Worm (Caenorhabditis elegans): ENCODE data around the gene gmap-2.

DNA sequence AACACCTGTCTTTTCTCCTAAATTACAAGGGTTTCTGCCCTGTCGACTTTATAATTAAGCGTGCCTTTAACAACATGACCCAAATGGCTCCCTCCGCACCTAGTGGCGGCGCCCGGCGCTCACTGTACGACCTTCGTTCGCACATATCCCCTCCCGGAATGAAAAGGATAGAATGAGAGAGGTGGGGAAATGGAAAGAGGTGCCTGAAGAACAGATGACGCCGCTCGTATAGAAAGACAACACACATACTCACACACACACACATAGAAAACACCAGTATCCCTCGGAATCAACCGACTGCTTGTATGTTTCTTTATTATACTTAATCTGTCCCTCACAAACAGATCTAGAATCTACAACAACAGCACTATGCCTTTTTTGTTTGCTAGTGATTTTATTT lies 33.2 kb downstream of the gmap-2 start:
- TF ChIP-seq nhr-77 (tag; optimal IDR thresholded peaks at IDR 0.05) (no peak), ceh-82 (tag; optimal IDR thresholded peaks at IDR 0.05) (no peak), zfp-2 (tag; optimal IDR thresholded peaks at IDR 0.05) (no peak), zip-2 (tag; optimal IDR thresholded peaks at IDR 0.05) (no peak), lsy-2 (tag; optimal IDR thresholded peaks at IDR 0.05) (no peak), duxl-1 (tag; optimal IDR thresholded peaks at IDR 0.05; ENCODE audit: poor library complexity) (no peak), hlh-30 (tag; optimal IDR thresholded peaks at IDR 0.05; ENCODE audit: insufficient read depth) (no peak), snpc-4 (tag; optimal IDR thresholded peaks at IDR 0.05) (no peak), pqm-1 (tag; optimal IDR thresholded peaks at IDR 0.05) (no peak), ztf-7 (tag; optimal IDR thresholded peaks at IDR 0.05) (no peak)

All from whole organism, L4 larva.